ENCODE assay signal across 1 fruit fly cellular context in genomic region chr2L:3058772-3059623, dm6.
TF ChIP-seq lines count a peak whose summit lies in the region.

No protein-coding gene starts in this region.

TF ChIP-seq in whole organism, embryonic, 481 proteins besides CTCF, POLR2A, EP300 and RAD21 (continued from another document and continues in another):
- TF ChIP-seq CG10462 (GFP tag; optimal IDR thresholded peaks at IDR 0.05; lab: Kevin White, UChicago) (no peak), gce (GFP tag; IDR thresholded peaks at IDR 0.05; lab: Robert Waterston, UW) (no peak), CG10431 (GFP tag; optimal IDR thresholded peaks at IDR 0.05; lab: Kevin White, UChicago) (no peak), Mrtf (GFP tag; IDR thresholded peaks at IDR 0.05; lab: Robert Waterston, UW) (no peak), CG31365 (tag; optimal IDR thresholded peaks at IDR 0.05; lab: Kevin White, UChicago) (no peak), CG7271 (tag; optimal IDR thresholded peaks at IDR 0.05; lab: Kevin White, UChicago) (no peak), toy (GFP tag; IDR thresholded peaks at IDR 0.05; lab: Robert Waterston, UW) (no peak), CG15514 (GFP tag; optimal IDR thresholded peaks at IDR 0.05; lab: Kevin White, UChicago) (peak; percentile 21), CG8924 (tag; optimal IDR thresholded peaks at IDR 0.05; lab: Kevin White, UChicago) (no peak), chm (GFP tag; IDR thresholded peaks at IDR 0.05; lab: Robert Waterston, UW) (no peak), CG17328 (GFP tag; IDR thresholded peaks at IDR 0.05; lab: Robert Waterston, UW) (peak; percentile 34; the same call in 1 of the 2 replicates), psq (GFP tag; optimal IDR thresholded peaks at IDR 0.05; lab: Kevin White, UChicago) (no peak), Asciz (GFP tag; optimal IDR thresholded peaks at IDR 0.05; lab: Kevin White, UChicago) (no peak), Trl (optimal IDR thresholded peaks at IDR 0.05; lab: Kevin White, UChicago) (peak; percentile 27 to 32), Trl (GFP tag; optimal IDR thresholded peaks at IDR 0.05; lab: Kevin White, UChicago) (no peak), kay (GFP tag; optimal IDR thresholded peaks at IDR 0.05; lab: Kevin White, UChicago) (no peak), BtbVII (GFP tag; optimal IDR thresholded peaks at IDR 0.05; lab: Kevin White, UChicago) (peak; percentile 12), Dbx (GFP tag; IDR thresholded peaks at IDR 0.05; lab: Robert Waterston, UW) (0 out of 3 replicates have a peak, but pooled peaks have one; percentile 25), da (GFP tag; optimal IDR thresholded peaks at IDR 0.05; lab: Kevin White, UChicago) (no peak), vfl (GFP tag; optimal IDR thresholded peaks at IDR 0.05; lab: Kevin White, UChicago) (peak; percentile 40), wek (GFP tag; optimal IDR thresholded peaks at IDR 0.05; lab: Kevin White, UChicago) (no peak), Dll (GFP tag; IDR thresholded peaks at IDR 0.05; lab: Robert Waterston, UW; ENCODE audit: partially characterized antibody) (no peak), CG13287 (GFP tag; IDR thresholded peaks at IDR 0.05; lab: Robert Waterston, UW; ENCODE audit: partially characterized antibody) (0 out of 2 replicates have a peak, but pooled peaks have one; percentile 35), p53 (GFP tag; optimal IDR thresholded peaks at IDR 0.05; lab: Kevin White, UChicago) (no peak), CG4820 (GFP tag; optimal IDR thresholded peaks at IDR 0.05; lab: Kevin White, UChicago) (no peak), CG12299 (tag; optimal IDR thresholded peaks at IDR 0.05; lab: Kevin White, UChicago) (no peak), otp (GFP tag; IDR thresholded peaks at IDR 0.05; lab: Robert Waterston, UW) (no peak), Dek (tag; optimal IDR thresholded peaks at IDR 0.05; lab: Kevin White, UChicago) (no peak), sna (GFP tag; IDR thresholded peaks at IDR 0.05; lab: Robert Waterston, UW; ENCODE audit: partially characterized antibody) (no peak), CG3726 (GFP tag; IDR thresholded peaks at IDR 0.05; lab: Robert Waterston, UW) (no peak), lola (GFP tag; optimal IDR thresholded peaks at IDR 0.05; lab: Kevin White, UChicago) (no peak), Antp (GFP tag; optimal IDR thresholded peaks at IDR 0.05; lab: Kevin White, UChicago) (peak; percentile 18), CG17186 (GFP tag; optimal IDR thresholded peaks at IDR 0.05; lab: Kevin White, UChicago) (no peak), nau (GFP tag; optimal IDR thresholded peaks at IDR 0.05; lab: Kevin White, UChicago) (no peak), CG10147 (GFP tag; optimal IDR thresholded peaks at IDR 0.05; lab: Kevin White, UChicago) (no peak), Rfx (GFP tag; IDR thresholded peaks at IDR 0.05; lab: Robert Waterston, UW) (peak; percentile 80), so (GFP tag; IDR thresholded peaks at IDR 0.05; lab: Robert Waterston, UW) (no peak), Oli (tag; optimal IDR thresholded peaks at IDR 0.05; lab: Kevin White, UChicago) (peak; percentile 2), CG2889 (GFP tag; IDR thresholded peaks at IDR 0.05; lab: Robert Waterston, UW) (no peak), danr (GFP tag; IDR thresholded peaks at IDR 0.05; lab: Robert Waterston, UW) (no peak), phol (tag; optimal IDR thresholded peaks at IDR 0.05; lab: Kevin White, UChicago) (no peak), CG4617 (GFP tag; optimal IDR thresholded peaks at IDR 0.05; lab: Kevin White, UChicago; ENCODE audit: borderline replicate concordance) (no peak), crol (GFP tag; IDR thresholded peaks at IDR 0.05; lab: Robert Waterston, UW) (no peak), CG8359 (GFP tag; optimal IDR thresholded peaks at IDR 0.05; lab: Kevin White, UChicago; ENCODE audit: borderline replicate concordance) (no peak), CG6854 (GFP tag; optimal IDR thresholded peaks at IDR 0.05; lab: Kevin White, UChicago) (no peak), bcd (GFP tag; optimal IDR thresholded peaks at IDR 0.05; lab: Kevin White, UChicago) (peak; percentile 21), Kr (GFP tag; optimal IDR thresholded peaks at IDR 0.05; lab: Kevin White, UChicago) (no peak), CG14667 (GFP tag; IDR thresholded peaks at IDR 0.05; lab: Robert Waterston, UW) (no peak), CG7745 (tag; optimal IDR thresholded peaks at IDR 0.05; lab: Kevin White, UChicago) (no peak), Nf-YA (GFP tag; IDR thresholded peaks at IDR 0.05; lab: Robert Waterston, UW) (no peak), sim (GFP tag; IDR thresholded peaks at IDR 0.05; lab: Robert Waterston, UW) (no peak), Mes4 (GFP tag; optimal IDR thresholded peaks at IDR 0.05; lab: Kevin White, UChicago) (no peak), CG8388 (GFP tag; optimal IDR thresholded peaks at IDR 0.05; lab: Kevin White, UChicago) (no peak), tll (GFP tag; optimal IDR thresholded peaks at IDR 0.05; lab: Kevin White, UChicago) (no peak), CG13624 (GFP tag; optimal IDR thresholded peaks at IDR 0.05; lab: Kevin White, UChicago) (no peak), CG17802 (tag; optimal IDR thresholded peaks at IDR 0.05; lab: Kevin White, UChicago) (no peak), Mad (GFP tag; optimal IDR thresholded peaks at IDR 0.05; lab: Kevin White, UChicago) (no peak), ato (GFP tag; IDR thresholded peaks at IDR 0.05; lab: Robert Waterston, UW; ENCODE audit: partially characterized antibody) (no peak), tx (GFP tag; optimal IDR thresholded peaks at IDR 0.05; lab: Kevin White, UChicago) (peak; percentile 13), scrt (GFP tag; optimal IDR thresholded peaks at IDR 0.05; lab: Kevin White, UChicago) (no peak), fd96Cb (tag; optimal IDR thresholded peaks at IDR 0.05; lab: Kevin White, UChicago) (no peak), Ets65A (GFP tag; lab: Kevin White, UChicago) (no peak), hkb (optimal IDR thresholded peaks at IDR 0.05; lab: Kevin White, UChicago) (peak; percentile 100), hkb (GFP tag; IDR thresholded peaks at IDR 0.05; lab: Robert Waterston, UW) (no peak; the same call in 1 of the 2 replicates), CG12219 (GFP tag; optimal IDR thresholded peaks at IDR 0.05; lab: Kevin White, UChicago) (no peak), CG18011 (GFP tag; optimal IDR thresholded peaks at IDR 0.05; lab: Kevin White, UChicago) (no peak), eyg (GFP tag; optimal IDR thresholded peaks at IDR 0.05; lab: Kevin White, UChicago) (peak; percentile 43), CkIIα-i1 (GFP tag; IDR thresholded peaks at IDR 0.05; lab: Robert Waterston, UW) (no peak), CG15479 (GFP tag; optimal IDR thresholded peaks at IDR 0.05; lab: Kevin White, UChicago) (no peak), CHES-1-like (GFP tag; optimal IDR thresholded peaks at IDR 0.05; lab: Kevin White, UChicago) (peak; percentile 52), CG10979 (tag; optimal IDR thresholded peaks at IDR 0.05; lab: Kevin White, UChicago) (no peak), hb (GFP tag; IDR thresholded peaks at IDR 0.05; lab: Robert Waterston, UW; ENCODE audit: partially characterized antibody) (no peak), lab (GFP tag; optimal IDR thresholded peaks at IDR 0.05; lab: Kevin White, UChicago) (no peak), wdn (GFP tag; IDR thresholded peaks at IDR 0.05; lab: Robert Waterston, UW) (0 out of 2 replicates have a peak, but pooled peaks have one; percentile 36), CG17359 (tag; optimal IDR thresholded peaks at IDR 0.05; lab: Kevin White, UChicago) (no peak), fru (optimal IDR thresholded peaks at IDR 0.05; lab: Kevin White, UChicago) (no peak), pfk (GFP tag; optimal IDR thresholded peaks at IDR 0.05; lab: Kevin White, UChicago) (no peak), CG6254 (GFP tag; optimal IDR thresholded peaks at IDR 0.05; lab: Kevin White, UChicago) (no peak), luna (GFP tag; optimal IDR thresholded peaks at IDR 0.05; lab: Kevin White, UChicago) (peak; percentile 15), CG32532 (GFP tag; IDR thresholded peaks at IDR 0.05; lab: Robert Waterston, UW) (peak; percentile 48; the same call in 1 of the 2 replicates), CG12155 (GFP tag; optimal IDR thresholded peaks at IDR 0.05; lab: Kevin White, UChicago) (no peak), kni (GFP tag; optimal IDR thresholded peaks at IDR 0.05; lab: Kevin White, UChicago) (no peak), sob (GFP tag; IDR thresholded peaks at IDR 0.05; lab: Robert Waterston, UW) (peak; percentile 43; the same call in 1 of the 2 replicates), CG3847 (GFP tag; IDR thresholded peaks at IDR 0.05; lab: Robert Waterston, UW) (peak; percentile 39; the same call in 1 of the 2 replicates), CG13296 (GFP tag; optimal IDR thresholded peaks at IDR 0.05; lab: Kevin White, UChicago) (no peak), CG34224 (GFP tag; IDR thresholded peaks at IDR 0.05; lab: Robert Waterston, UW; ENCODE audit: partially characterized antibody) (no peak), Blimp-1 (GFP tag; optimal IDR thresholded peaks at IDR 0.05; lab: Kevin White, UChicago) (no peak), Oaz (GFP tag; IDR thresholded peaks at IDR 0.05; lab: Robert Waterston, UW) (no peak), D19A (tag; optimal IDR thresholded peaks at IDR 0.05; lab: Kevin White, UChicago) (no peak), Chrac-16 (GFP tag; optimal IDR thresholded peaks at IDR 0.05; lab: Kevin White, UChicago) (no peak), CG4404 (GFP tag; IDR thresholded peaks at IDR 0.05; lab: Robert Waterston, UW) (no peak), lmd (GFP tag; IDR thresholded peaks at IDR 0.05; lab: Robert Waterston, UW) (peak; percentile 60), CG14965 (GFP tag; optimal IDR thresholded peaks at IDR 0.05; lab: Kevin White, UChicago; ENCODE audit: borderline replicate concordance) (no peak), Optix (GFP tag; IDR thresholded peaks at IDR 0.05; lab: Robert Waterston, UW) (no peak), bbx (GFP tag; IDR thresholded peaks at IDR 0.05; lab: Robert Waterston, UW; ENCODE audit: partially characterized antibody) (no peak), her (GFP tag; optimal IDR thresholded peaks at IDR 0.05; lab: Kevin White, UChicago) (no peak), run (tag; optimal IDR thresholded peaks at IDR 0.05; lab: Kevin White, UChicago) (no peak), Neu2 (GFP tag; optimal IDR thresholded peaks at IDR 0.05; lab: Kevin White, UChicago; ENCODE audit: borderline replicate concordance) (no peak), NFAT (GFP tag; IDR thresholded peaks at IDR 0.05; lab: Robert Waterston, UW) (no peak), B-H1 (GFP tag; IDR thresholded peaks at IDR 0.05; lab: Robert Waterston, UW) (no peak), MTF-1 (GFP tag; optimal IDR thresholded peaks at IDR 0.05; lab: Kevin White, UChicago; ENCODE audit: borderline replicate concordance) (no peak), amos (GFP tag; IDR thresholded peaks at IDR 0.05; lab: Robert Waterston, UW; ENCODE audit: partially characterized antibody) (no peak), CG4328 (GFP tag; optimal IDR thresholded peaks at IDR 0.05; lab: Kevin White, UChicago) (no peak), CG8290 (GFP tag; optimal IDR thresholded peaks at IDR 0.05; lab: Kevin White, UChicago) (no peak), CG8290 (tag; optimal IDR thresholded peaks at IDR 0.05; lab: Kevin White, UChicago) (no peak), PHDP (tag; optimal IDR thresholded peaks at IDR 0.05; lab: Kevin White, UChicago) (no peak), fd3F (GFP tag; optimal IDR thresholded peaks at IDR 0.05; lab: Kevin White, UChicago) (no peak), CG15073 (GFP tag; optimal IDR thresholded peaks at IDR 0.05; lab: Kevin White, UChicago) (no peak), pan (optimal IDR thresholded peaks at IDR 0.05; lab: Kevin White, UChicago) (no peak), pan (GFP tag; optimal IDR thresholded peaks at IDR 0.05 in 1 of 2, IDR thresholded peaks at IDR 0.05 in 1 of 2) (no peak), ci (GFP tag; IDR thresholded peaks at IDR 0.05; lab: Robert Waterston, UW) (0 out of 3 replicates have a peak, but pooled peaks have one; percentile 23), CrebB (tag; optimal IDR thresholded peaks at IDR 0.05; lab: Kevin White, UChicago) (no peak), ERR (GFP tag; optimal IDR thresholded peaks at IDR 0.05; lab: Kevin White, UChicago) (no peak), zfh2 (GFP tag; optimal IDR thresholded peaks at IDR 0.05; lab: Kevin White, UChicago) (peak; percentile 56), Aef1 (GFP tag; IDR thresholded peaks at IDR 0.05; lab: Robert Waterston, UW) (peak; percentile 46; the same call in 2 of the 3 replicates), CG11085 (GFP tag; IDR thresholded peaks at IDR 0.05; lab: Robert Waterston, UW) (peak; percentile 44; the same call in 1 of the 2 replicates), Drgx (GFP tag; IDR thresholded peaks at IDR 0.05; lab: Robert Waterston, UW) (0 out of 2 replicates have a peak, but pooled peaks have one; percentile 40), Stat92E (GFP tag; optimal IDR thresholded peaks at IDR 0.05; lab: Kevin White, UChicago) (no peak), bigmax (GFP tag; optimal IDR thresholded peaks at IDR 0.05; lab: Kevin White, UChicago) (no peak), esg (GFP tag; conservative IDR thresholded peaks at IDR 0.05; lab: Robert Waterston, UW) (no peak), CG12104 (GFP tag; optimal IDR thresholded peaks at IDR 0.05; lab: Kevin White, UChicago) (no peak), CG5180 (GFP tag; optimal IDR thresholded peaks at IDR 0.05; lab: Kevin White, UChicago) (no peak), CG1647 (GFP tag; optimal IDR thresholded peaks at IDR 0.05; lab: Kevin White, UChicago) (no peak), sr (GFP tag; IDR thresholded peaks at IDR 0.05; lab: Robert Waterston, UW) (no peak), vvl (GFP tag; IDR thresholded peaks at IDR 0.05; lab: Robert Waterston, UW) (peak; percentile 34; the same call in 1 of the 2 replicates), CG6689 (GFP tag; IDR thresholded peaks at IDR 0.05; lab: Robert Waterston, UW) (no peak; the same call in 1 of the 2 replicates), HLHmδ (GFP tag; optimal IDR thresholded peaks at IDR 0.05; lab: Kevin White, UChicago) (no peak), CG9932 (GFP tag; IDR thresholded peaks at IDR 0.05; lab: Robert Waterston, UW) (peak; percentile 74), CG9876 (GFP tag; optimal IDR thresholded peaks at IDR 0.05; lab: Kevin White, UChicago) (peak; percentile 3), CG30431 (GFP tag; optimal IDR thresholded peaks at IDR 0.05; lab: Kevin White, UChicago) (no peak), CG6813 (GFP tag; optimal IDR thresholded peaks at IDR 0.05; lab: Kevin White, UChicago) (no peak), zen (tag; optimal IDR thresholded peaks at IDR 0.05; lab: Kevin White, UChicago) (no peak), pho (GFP tag; optimal IDR thresholded peaks at IDR 0.05; lab: Kevin White, UChicago) (no peak), ATbp (GFP tag; optimal IDR thresholded peaks at IDR 0.05; lab: Kevin White, UChicago) (no peak), pita (GFP tag; optimal IDR thresholded peaks at IDR 0.05; lab: Kevin White, UChicago) (no peak)
